Fruit fly (Drosophila melanogaster): ENCODE data around the gene CG33282.

DNA sequence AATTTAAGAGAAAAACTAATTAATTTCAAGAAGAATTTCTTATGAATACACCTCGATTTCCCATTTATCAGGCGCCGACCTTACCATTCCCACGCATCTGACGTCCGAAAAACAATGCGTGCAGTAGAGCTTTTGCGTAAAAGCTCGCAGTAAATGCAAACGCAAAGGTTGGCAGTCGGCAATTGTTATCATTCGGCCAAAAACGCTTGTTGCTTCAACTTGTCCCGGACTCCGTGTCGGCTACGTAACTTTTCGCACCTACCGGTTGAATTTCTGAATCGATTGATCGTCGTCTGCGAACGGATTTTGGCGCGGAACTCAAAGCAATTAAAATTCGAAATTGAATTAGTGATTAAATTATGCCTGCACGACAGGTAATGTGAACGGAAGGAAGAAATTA is 23.8 kb upstream of the CG33282 start, which contains the start of gene CG3277:
- TF ChIP-seq h (optimal IDR thresholded peaks at IDR 0.05) = no peak
- TF ChIP-seq ttk (optimal IDR thresholded peaks at IDR 0.05) = no peak
- TF ChIP-seq psq (optimal IDR thresholded peaks at IDR 0.05) = no peak
- no peak for TF ChIP-seq Sin3A (optimal IDR thresholded peaks at IDR 0.05)
- no peak for TF ChIP-seq insv (optimal IDR thresholded peaks at IDR 0.05)
- TF ChIP-seq Myc (optimal IDR thresholded peaks at IDR 0.05) = no peak

Data from Kc167 (cell line).